Worm (Caenorhabditis elegans): Measurements from ENCODE around the gene mtx-2.

DNA sequence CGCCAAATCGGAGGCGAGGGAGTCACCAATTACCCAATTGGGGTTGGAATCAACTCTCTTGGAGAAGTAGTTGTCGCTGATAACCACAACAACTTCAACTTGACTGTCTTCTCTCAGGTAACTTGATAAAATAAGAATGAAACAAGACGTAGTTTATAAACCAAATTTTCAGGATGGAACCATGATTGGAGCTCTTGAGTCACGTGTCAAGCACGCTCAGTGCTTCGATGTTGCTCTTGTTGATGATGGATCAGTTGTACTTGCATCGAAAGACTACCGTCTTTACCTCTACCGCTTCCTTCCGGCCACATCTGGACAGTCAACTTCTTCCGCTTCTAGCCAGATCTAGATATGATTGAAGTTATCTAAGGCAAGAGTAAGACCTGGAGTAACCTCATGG is 27.4 kb downstream of the mtx-2 start:
- TF ChIP-seq ref-1 (GFP tag; conservative IDR thresholded peaks at IDR 0.05) = no peak
- no peak for TF ChIP-seq T22C8.4 (GFP tag; IDR thresholded peaks at IDR 0.05)
- TF ChIP-seq klf-2 (GFP tag; conservative IDR thresholded peaks at IDR 0.05) = no peak
- no peak for TF ChIP-seq ztf-23 (GFP tag; IDR thresholded peaks at IDR 0.05)
- TF ChIP-seq flt-1 (GFP tag; IDR thresholded peaks at IDR 0.05) = no peak
- no peak for TF ChIP-seq cog-1 (tag; optimal IDR thresholded peaks at IDR 0.05)
- TF ChIP-seq tab-1 (GFP tag; IDR thresholded peaks at IDR 0.05) = no peak
- no peak for TF ChIP-seq ztf-29 (GFP tag; IDR thresholded peaks at IDR 0.05)

Measured in whole organism, midembryonic.